Worm (Caenorhabditis elegans): Measurements from ENCODE around the gene rgs-11.

rgs-11 gene

ce11 chrX:14993744-14994143 is 29.4 kb downstream of the rgs-11 start:
- TF ChIP-seq ZK546.5 (tag; optimal IDR thresholded peaks at IDR 0.05) (no peak), F13H6.1 (tag; optimal IDR thresholded peaks at IDR 0.05) (no peak), nhr-6 (tag; optimal IDR thresholded peaks at IDR 0.05) (no peak), aly-2 (tag; optimal IDR thresholded peaks at IDR 0.05) (no peak), mbf-1 (tag; optimal IDR thresholded peaks at IDR 0.05) (no peak), unc-55 (GFP tag; optimal IDR thresholded peaks at IDR 0.05) (no peak), dmd-4 (tag; optimal IDR thresholded peaks at IDR 0.05) (no peak), snpc-4 (tag; optimal IDR thresholded peaks at IDR 0.05) (no peak), zag-1 (tag; optimal IDR thresholded peaks at IDR 0.05) (no peak), peb-1 (tag; optimal IDR thresholded peaks at IDR 0.05) (no peak), nhr-10 (tag; optimal IDR thresholded peaks at IDR 0.05) (no peak), ztf-11 (tag; optimal IDR thresholded peaks at IDR 0.05) (no peak), fos-1 (tag; optimal IDR thresholded peaks at IDR 0.05) (no peak), nhr-21 (tag; optimal IDR thresholded peaks at IDR 0.05) (no peak), R02D3.7 (tag; optimal IDR thresholded peaks at IDR 0.05) (no peak), mab-5 (tag; optimal IDR thresholded peaks at IDR 0.05) (no peak), sma-9 (GFP tag; optimal IDR thresholded peaks at IDR 0.05) (no peak), sma-9 (tag; optimal IDR thresholded peaks at IDR 0.05) (no peak), ama-1 (optimal IDR thresholded peaks at IDR 0.05) (no peak)

ce11 chrX:14999101-14999500 is 34.7 kb downstream of the rgs-11 start, which contains the start of gene cutl-3:
Gene cutl-3, minus strand, starts transcription at chrX:14999201.
- TF ChIP-seq lin-39 (tag; optimal IDR thresholded peaks at IDR 0.05) (no peak), mbf-1 (tag; optimal IDR thresholded peaks at IDR 0.05) (no peak), elt-1 (tag; optimal IDR thresholded peaks at IDR 0.05) (no peak), ceh-82 (tag; optimal IDR thresholded peaks at IDR 0.05) (no peak), zag-1 (tag; optimal IDR thresholded peaks at IDR 0.05) (no peak), blmp-1 (tag; optimal IDR thresholded peaks at IDR 0.05; ENCODE audit: insufficient read depth) (no peak), snpc-4 (tag; optimal IDR thresholded peaks at IDR 0.05) (no peak), ztf-1 (GFP tag; conservative IDR thresholded peaks at IDR 0.05) (no peak), sma-9 (GFP tag; optimal IDR thresholded peaks at IDR 0.05) (no peak), sma-9 (tag; optimal IDR thresholded peaks at IDR 0.05) (no peak), nhr-25 (tag; optimal IDR thresholded peaks at IDR 0.05) (no peak), ama-1 (optimal IDR thresholded peaks at IDR 0.05) (no peak), nhr-10 (tag; optimal IDR thresholded peaks at IDR 0.05) (no peak)

- TF ChIP-seq sma-3 (GFP tag; optimal IDR thresholded peaks at IDR 0.05): no peak
- no peak for TF ChIP-seq mab-5 (tag; optimal IDR thresholded peaks at IDR 0.05)
- no peak for TF ChIP-seq nhr-23 (tag; optimal IDR thresholded peaks at IDR 0.05)
- TF ChIP-seq peb-1 (tag; optimal IDR thresholded peaks at IDR 0.05): no peak
- TF ChIP-seq fos-1 (tag; optimal IDR thresholded peaks at IDR 0.05): no peak
- no peak for TF ChIP-seq dmd-4 (tag; optimal IDR thresholded peaks at IDR 0.05)
- TF ChIP-seq sem-4 (tag; optimal IDR thresholded peaks at IDR 0.05): no peak
- no peak for TF ChIP-seq nhr-25 (tag; optimal IDR thresholded peaks at IDR 0.05)
- TF ChIP-seq ztf-4 (tag; optimal IDR thresholded peaks at IDR 0.05): no peak
- no peak for TF ChIP-seq ztf-11 (tag; optimal IDR thresholded peaks at IDR 0.05)
- no peak for TF ChIP-seq nhr-10 (tag; optimal IDR thresholded peaks at IDR 0.05)
Measured at ce11 chrX:15003891-15004550, 39.7 kb downstream of the rgs-11 start, which contains the start of gene slc-25A18.1. Gene slc-25A18.1, minus strand, starts transcription at chrX:15003941.

ce11 chrX:15006847-15007358 is 42.5 kb downstream of the rgs-11 start, which contains the start of gene ergi-2:
Gene ergi-2, minus strand, starts transcription at chrX:15007308.
- TF ChIP-seq mbf-1 (tag; optimal IDR thresholded peaks at IDR 0.05): no peak
- no peak for TF ChIP-seq nhr-11 (tag; optimal IDR thresholded peaks at IDR 0.05)
- no peak for TF ChIP-seq lin-11 (tag; optimal IDR thresholded peaks at IDR 0.05)
- TF ChIP-seq unc-55 (GFP tag; optimal IDR thresholded peaks at IDR 0.05): peak; percentile 35
- peak; percentile 46 for TF ChIP-seq nhr-129 (tag; optimal IDR thresholded peaks at IDR 0.05)
- TF ChIP-seq ZK546.5 (tag; optimal IDR thresholded peaks at IDR 0.05): no peak
- TF ChIP-seq mab-5 (tag; optimal IDR thresholded peaks at IDR 0.05): no peak
- TF ChIP-seq crh-2 (tag; optimal IDR thresholded peaks at IDR 0.05): peak; percentile 43
- peak; percentile 32 for TF ChIP-seq C34F6.9 (tag; optimal IDR thresholded peaks at IDR 0.05)
- no peak for TF ChIP-seq nhr-23 (tag; optimal IDR thresholded peaks at IDR 0.05)
- peak; percentile 23 for TF ChIP-seq fos-1 (tag; optimal IDR thresholded peaks at IDR 0.05)

ce11 chrX:15008697-15009096 is 44.3 kb downstream of the rgs-11 start:
- TF ChIP-seq elt-1 (tag; optimal IDR thresholded peaks at IDR 0.05) (no peak), alr-1 (tag; optimal IDR thresholded peaks at IDR 0.05) (no peak), lsy-2 (tag; optimal IDR thresholded peaks at IDR 0.05) (no peak), ztf-1 (GFP tag; conservative IDR thresholded peaks at IDR 0.05) (no peak), fos-1 (tag; optimal IDR thresholded peaks at IDR 0.05) (no peak), egl-27 (tag; optimal IDR thresholded peaks at IDR 0.05) (no peak), aly-2 (tag; optimal IDR thresholded peaks at IDR 0.05) (no peak), C34F6.9 (tag; optimal IDR thresholded peaks at IDR 0.05) (no peak), Y55F3AM.14 (GFP tag; optimal IDR thresholded peaks at IDR 0.05) (no peak)

All from whole organism, L2 larva.